Worm (Caenorhabditis elegans): ENCODE data around the gene H10E21.5.

- TF ChIP-seq fos-1 (tag; optimal IDR thresholded peaks at IDR 0.05): no peak
- TF ChIP-seq nhr-28 (tag; optimal IDR thresholded peaks at IDR 0.05): no peak
- no peak for TF ChIP-seq unc-39 (tag; optimal IDR thresholded peaks at IDR 0.05)
- TF ChIP-seq pha-4 (tag; optimal IDR thresholded peaks at IDR 0.05): no peak
- TF ChIP-seq elt-1 (tag; optimal IDR thresholded peaks at IDR 0.05): no peak
- TF ChIP-seq R02D3.7 (tag; optimal IDR thresholded peaks at IDR 0.05): no peak
Observed at ce11 chrIII:72078-72477, 48.3 kb upstream of the H10E21.5 start.
